Worm (Caenorhabditis elegans) whole organism, L4/young adult: ENCODE results near the gene Y94A7B.11.

Experiments used
- W03F9.2 ChIP-seq: fragments of 150-350 bp; optimal IDR thresholded peaks from 2 replicates; lab custom pipeline; 2014; ENCODE audit warnings: missing biosample characterization, missing genetic modification characterization
- dao-5 ChIP-seq: sonication (generic microtip); optimal IDR thresholded peaks from 2 replicates; lab custom pipeline; 2016; ENCODE audit warnings: missing genotype, missing genetic modification characterization, moderate library complexity, missing compliant biosample characterization
- him-1 ChIP-seq: sonication (generic microtip); optimal IDR thresholded peaks from 2 replicates; lab custom pipeline; 2016; ENCODE audit warnings: missing genotype, missing genetic modification reagents, missing genetic modification characterization, missing compliant biosample characterization

- TF ChIP-seq him-1 (tag; lab: Kevin White, UChicago) (no peak), dao-5 (no peak), W03F9.2 (tag; lab: Kevin White, UChicago) (no peak)
These were observed 29.3 kb downstream of the Y94A7B.11 start, which contains the start of gene sre-21 for ce11 chrV:17773108-17773507.
